Fruit fly (Drosophila melanogaster) whole organism, embryonic: ENCODE results near the gene Tps1.
A peak's percentile ranks its signal among the peaks of the same experiment; 100 is the strongest.

Experiments used
- Atf3 ChIP-seq: fragments of 200-800 bp; sonication (Bioruptor generic); optimal IDR thresholded peaks from 3 replicates; lab custom pipeline; 2016; ENCODE audit warnings: missing biosample characterization, missing genetic modification characterization
- BEAF-32 ChIP-seq: fragments of 200-800 bp; sonication (Bioruptor generic); optimal IDR thresholded peaks from 3 replicates; lab custom pipeline; 2017; ENCODE audit warnings: missing biosample characterization, missing genetic modification characterization, mild to moderate bottlenecking, moderate library complexity, missing genetic modification reagents
- CG12299 ChIP-seq: fragments of 200-800 bp; sonication (Bioruptor generic); optimal IDR thresholded peaks from 2 replicates; lab custom pipeline; 2018; ENCODE audit warnings: missing biosample characterization, mild to moderate bottlenecking, missing genetic modification characterization
- CG17186 ChIP-seq: fragments of 200-800 bp; sonication (Bioruptor generic); optimal IDR thresholded peaks from 3 replicates; lab custom pipeline; 2017; ENCODE audit warnings: missing biosample characterization, missing genetic modification reagents, missing genetic modification characterization
- CG2116 ChIP-seq: fragments of 200-800 bp; sonication (Bioruptor generic); optimal IDR thresholded peaks from 3 replicates; lab custom pipeline; 2018; ENCODE audit warnings: missing biosample characterization, mild to moderate bottlenecking, missing genetic modification characterization
- CG2712 ChIP-seq: fragments of 200-800 bp; optimal IDR thresholded peaks from 3 replicates; lab custom pipeline; 2019; ENCODE audit warnings: missing biosample characterization, mild to moderate bottlenecking, missing genetic modification characterization, moderate library complexity
- CG3281 ChIP-seq: fragments of 200-800 bp; sonication (Bioruptor generic); optimal IDR thresholded peaks from 3 replicates; lab custom pipeline; 2017; ENCODE audit warnings: missing biosample characterization, mild to moderate bottlenecking, missing genetic modification characterization
- CG34224 ChIP-seq: fragments of 200-800 bp; sonication (Bioruptor generic); IDR thresholded peaks from 3 replicates; pipeline ENCODE4 v1.3.6; 2022; ENCODE audit warnings: missing biosample characterization, missing genetic modification characterization; ENCODE audit not compliant: partially characterized antibody
- CG34422 ChIP-seq: fragments of 200-800 bp; sonication (Bioruptor generic); IDR thresholded peaks from 3 replicates; pipeline ENCODE4 v1.3.6; 2022; ENCODE audit warnings: missing biosample characterization, missing genetic modification characterization
- CG4328 ChIP-seq: fragments of 200-800 bp; sonication (Bioruptor generic); optimal IDR thresholded peaks from 3 replicates; lab custom pipeline; 2017; ENCODE audit warnings: missing biosample characterization, missing genetic modification reagents, missing genetic modification characterization
- CG4617 ChIP-seq: fragments of 200-800 bp; sonication (Bioruptor generic); optimal IDR thresholded peaks from 3 replicates; lab custom pipeline; 2016; ENCODE audit warnings: missing biosample characterization, missing genetic modification characterization, borderline replicate concordance
- CG6791 ChIP-seq: fragments of 200-800 bp; sonication (Bioruptor generic); IDR thresholded peaks from 3 replicates; pipeline ENCODE4 v1.3.6; 2022; ENCODE audit warnings: missing biosample characterization, missing genetic modification characterization; ENCODE audit not compliant: partially characterized antibody
- CG7928 ChIP-seq: fragments of 200-800 bp; sonication (Bioruptor generic); optimal IDR thresholded peaks from 2 replicates; lab custom pipeline; 2017; ENCODE audit warnings: missing biosample characterization, mild to moderate bottlenecking, missing genetic modification characterization
- CG7963 ChIP-seq: fragments of 200-800 bp; sonication (Bioruptor generic); IDR thresholded peaks from 3 replicates; pipeline ENCODE4 v1.3.6; 2022; ENCODE audit warnings: missing biosample characterization, missing genetic modification characterization; ENCODE audit not compliant: partially characterized antibody
- CG8089 ChIP-seq: fragments of 200-800 bp; sonication (Bioruptor generic); optimal IDR thresholded peaks from 3 replicates; lab custom pipeline; 2016; ENCODE audit warnings: missing biosample characterization, missing genetic modification characterization
- CG9932 ChIP-seq: fragments of 200-800 bp; sonication (Bioruptor generic); IDR thresholded peaks from 2 replicates; pipeline ENCODE4 v1.3.6; 2022; ENCODE audit warnings: missing biosample characterization, missing genetic modification characterization
- Deaf1 ChIP-seq: fragments of 200-800 bp; optimal IDR thresholded peaks from 3 replicates; lab custom pipeline; 2019; ENCODE audit warnings: missing biosample characterization, mild to moderate bottlenecking, missing genetic modification characterization, moderate library complexity
- Dip3 ChIP-seq: fragments of 200-800 bp; sonication (Bioruptor generic); optimal IDR thresholded peaks from 3 replicates; lab custom pipeline; 2016; ENCODE audit warnings: missing biosample characterization, missing genetic modification characterization
- Dll ChIP-seq: fragments of 200-800 bp; sonication (Bioruptor generic); IDR thresholded peaks from 4 replicates; pipeline ENCODE4 v1.3.6; 2022; ENCODE audit warnings: missing biosample characterization, missing genetic modification characterization; ENCODE audit not compliant: partially characterized antibody
- Doc3 ChIP-seq: fragments of 200-800 bp; sonication (Bioruptor generic); IDR thresholded peaks from 3 replicates; pipeline ENCODE4 v1.3.6; 2022; ENCODE audit warnings: missing biosample characterization, missing genetic modification characterization; ENCODE audit not compliant: partially characterized antibody
- Dp ChIP-seq: fragments of 200-800 bp; sonication (Bioruptor generic); optimal IDR thresholded peaks from 2 replicates; lab custom pipeline; 2018; ENCODE audit warnings: missing biosample characterization, mild to moderate bottlenecking, missing genetic modification characterization, moderate library complexity
- Ets97D ChIP-seq: fragments of 200-800 bp; sonication (Bioruptor generic); optimal IDR thresholded peaks from 3 replicates; lab custom pipeline; 2016; ENCODE audit warnings: missing biosample characterization, missing genetic modification characterization
- HLH4C ChIP-seq: fragments of 200-800 bp; sonication (Bioruptor generic); IDR thresholded peaks from 3 replicates; pipeline ENCODE4 v1.3.6; 2022; ENCODE audit warnings: missing biosample characterization, missing genetic modification characterization; ENCODE audit not compliant: partially characterized antibody
- HmgD ChIP-seq: fragments of 200-800 bp; sonication (Bioruptor generic); optimal IDR thresholded peaks from 3 replicates; lab custom pipeline; 2016; ENCODE audit warnings: missing biosample characterization, missing genetic modification characterization
- MBD-R2 ChIP-seq: fragments of 200-800 bp; sonication (Bioruptor generic); IDR thresholded peaks from 2 replicates; pipeline ENCODE4 v1.3.6; 2022; ENCODE audit warnings: missing biosample characterization, missing genetic modification characterization
- Mad ChIP-seq: fragments of 200-800 bp; sonication (Bioruptor generic); optimal IDR thresholded peaks from 2 replicates; lab custom pipeline; 2016; ENCODE audit warnings: missing biosample characterization, missing genetic modification characterization
- Myb ChIP-seq: fragments of 200-800 bp; sonication (Bioruptor generic); optimal IDR thresholded peaks from 2 replicates; lab custom pipeline; 2016; ENCODE audit warnings: missing biosample characterization, missing genetic modification characterization
- Oaz ChIP-seq: fragments of 200-800 bp; sonication (Bioruptor generic); IDR thresholded peaks from 2 replicates; pipeline ENCODE4 v1.3.6; 2022; ENCODE audit warnings: missing biosample characterization, missing genetic modification characterization
- Opbp ChIP-seq: fragments of 200-800 bp; sonication (Bioruptor generic); IDR thresholded peaks from 3 replicates; pipeline ENCODE4 v1.3.6; 2022; ENCODE audit warnings: missing biosample characterization, missing genetic modification characterization; ENCODE audit not compliant: partially characterized antibody
- Optix ChIP-seq: fragments of 200-800 bp; sonication (Bioruptor generic); IDR thresholded peaks from 3 replicates; pipeline ENCODE4 v1.3.6; 2022; ENCODE audit warnings: missing biosample characterization, missing genetic modification characterization
- Scr ChIP-seq: fragments of 200-800 bp; sonication (Bioruptor generic); IDR thresholded peaks from 2 replicates; pipeline ENCODE4 v1.3.6; 2022; ENCODE audit warnings: missing biosample characterization, missing genetic modification characterization; ENCODE audit not compliant: partially characterized antibody
- Sry-δ ChIP-seq: fragments of 200-800 bp; sonication (Bioruptor generic); optimal IDR thresholded peaks from 2 replicates; lab custom pipeline; 2016; ENCODE audit warnings: missing biosample characterization, missing genetic modification characterization
- ac ChIP-seq: fragments of 200-800 bp; sonication (Bioruptor generic); optimal IDR thresholded peaks from 3 replicates; lab custom pipeline; 2017; ENCODE audit warnings: missing biosample characterization, mild to moderate bottlenecking, missing genetic modification characterization
- amos ChIP-seq: fragments of 200-800 bp; sonication (Bioruptor generic); IDR thresholded peaks from 2 replicates; pipeline ENCODE4 v1.3.6; 2022; ENCODE audit warnings: missing biosample characterization, missing genetic modification characterization; ENCODE audit not compliant: partially characterized antibody
- cad ChIP-seq: fragments of >200 bp; optimal IDR thresholded peaks from 2 replicates; lab custom pipeline; 2017; ENCODE audit warnings: missing biosample characterization, missing genetic modification characterization
- ci ChIP-seq: fragments of 200-800 bp; sonication (Bioruptor generic); IDR thresholded peaks from 3 replicates; pipeline ENCODE4 v1.3.6; 2022; ENCODE audit warnings: missing biosample characterization, missing genetic modification characterization
- gsb-n ChIP-seq: fragments of 200-800 bp; sonication (Bioruptor generic); optimal IDR thresholded peaks from 3 replicates; lab custom pipeline; 2018; ENCODE audit warnings: missing biosample characterization, mild to moderate bottlenecking, missing genetic modification characterization
- hkb ChIP-seq, 2 experiments: fragments of 200-800 bp in 1 of 2; fragments of >200 bp in 1 of 2; sonication (Bioruptor generic) in 1 of 2; IDR thresholded peaks in 1 of 2; optimal IDR thresholded peaks in 1 of 2; 2 replicates each; pipeline versions ENCODE4 v1.3.6 to Lab custom; 2017 to 2022; ENCODE audit warnings: missing biosample characterization in 1 of 2, missing genetic modification characterization in 1 of 2
- nerfin-2 ChIP-seq: fragments of 200-800 bp; sonication (Bioruptor generic); IDR thresholded peaks from 2 replicates; pipeline ENCODE4 v1.3.6; 2022; ENCODE audit warnings: missing biosample characterization, missing genetic modification characterization; ENCODE audit not compliant: partially characterized antibody
- nmo ChIP-seq: fragments of 200-800 bp; sonication (Bioruptor generic); optimal IDR thresholded peaks from 2 replicates; lab custom pipeline; 2018; ENCODE audit warnings: missing biosample characterization, mild to moderate bottlenecking, missing genetic modification characterization, moderate library complexity
- peb ChIP-seq: fragments of 200-800 bp; sonication (Bioruptor generic); IDR thresholded peaks from 2 replicates; pipeline ENCODE4 v1.3.6; 2022; ENCODE audit warnings: missing biosample characterization, missing genetic modification characterization
- pzg ChIP-seq: fragments of 200-800 bp; sonication (Bioruptor generic); optimal IDR thresholded peaks from 3 replicates; lab custom pipeline; 2018; ENCODE audit warnings: missing biosample characterization, mild to moderate bottlenecking, missing genetic modification characterization, moderate library complexity
- sna ChIP-seq: fragments of 200-800 bp; sonication (Bioruptor generic); IDR thresholded peaks from 2 replicates; pipeline ENCODE4 v1.3.6; 2022; ENCODE audit warnings: missing biosample characterization, missing genetic modification characterization; ENCODE audit not compliant: partially characterized antibody
- stwl ChIP-seq: fragments of 200-800 bp; sonication (Bioruptor generic); optimal IDR thresholded peaks from 3 replicates; lab custom pipeline; 2018; ENCODE audit warnings: missing biosample characterization, mild to moderate bottlenecking, missing genetic modification characterization, moderate library complexity
- tna ChIP-seq: fragments of 200-800 bp; sonication (Bioruptor generic); IDR thresholded peaks from 2 replicates; pipeline ENCODE4 v1.3.6; 2022; ENCODE audit warnings: missing biosample characterization, missing genetic modification characterization; ENCODE audit not compliant: partially characterized antibody
- toy ChIP-seq: fragments of 200-800 bp; sonication (Bioruptor generic); IDR thresholded peaks from 2 replicates; pipeline ENCODE4 v1.3.6; 2022; ENCODE audit warnings: missing biosample characterization, missing genetic modification characterization
- unc-4 ChIP-seq: fragments of 200-800 bp; sonication (Bioruptor generic); IDR thresholded peaks from 2 replicates; pipeline ENCODE4 v1.3.6; 2022; ENCODE audit warnings: missing biosample characterization, missing genetic modification characterization; ENCODE audit not compliant: partially characterized antibody
- wek ChIP-seq: fragments of 200-800 bp; sonication (Bioruptor generic); optimal IDR thresholded peaks from 3 replicates; lab custom pipeline; 2018; ENCODE audit warnings: missing biosample characterization, mild to moderate bottlenecking, missing genetic modification characterization, moderate library complexity

Gene Tps1

dm6 chr2L:4382522-4382921 is 5.6 kb upstream of the Tps1 start, which contains the start of gene CG17612 (continued):
- TF ChIP-seq Dip3 (no peak), ci (GFP tag; lab: Robert Waterston, UW) (no peak), CG7963 (GFP tag; lab: Robert Waterston, UW) (peak; percentile 78), amos (GFP tag; lab: Robert Waterston, UW) (peak; percentile 56; the same call in 1 of the 2 replicates), CG7928 (GFP tag; lab: Kevin White, UChicago) (peak; percentile 91), tna (GFP tag; lab: Robert Waterston, UW) (peak; percentile 73; the same call in 1 of the 2 replicates), nmo (peak; percentile 7), BEAF-32 (GFP tag; lab: Kevin White, UChicago) (peak; percentile 47), HmgD (GFP tag; lab: Kevin White, UChicago) (no peak), CG2116 (GFP tag; lab: Kevin White, UChicago) (peak; percentile 92), HLH4C (GFP tag; lab: Robert Waterston, UW) (peak; percentile 89), Dp (peak; percentile 24), Optix (no peak), CG6791 (GFP tag; lab: Robert Waterston, UW) (peak; percentile 70), Sry-δ (peak; percentile 42), ac (GFP tag; lab: Kevin White, UChicago) (no peak), Opbp (peak; percentile 79; the same call in 2 of the 3 replicates), CG2712 (peak; percentile 10), Ets97D (GFP tag; lab: Kevin White, UChicago) (peak; percentile 21), MBD-R2 (GFP tag; lab: Robert Waterston, UW) (peak; percentile 92), Scr (GFP tag; lab: Robert Waterston, UW) (peak; percentile 67), sna (GFP tag; lab: Robert Waterston, UW) (peak; percentile 58), CG34422 (GFP tag; lab: Robert Waterston, UW) (peak; percentile 36; the same call in 1 of the 3 replicates), Doc3 (peak; percentile 50; the same call in 2 of the 3 replicates), CG4328 (no peak), gsb-n (no peak), cad (GFP tag; lab: Kevin White, UChicago) (peak; percentile 24), CG12299 (tag; lab: Kevin White, UChicago) (no peak), CG17186 (GFP tag; lab: Kevin White, UChicago) (peak; percentile 88), Deaf1 (tag; lab: Kevin White, UChicago) (no peak), unc-4 (GFP tag; lab: Robert Waterston, UW) (peak; percentile 62), pzg (GFP tag; lab: Kevin White, UChicago) (peak; percentile 45), peb (GFP tag; lab: Robert Waterston, UW) (no peak), CG9932 (GFP tag; lab: Robert Waterston, UW) (no peak), Oaz (GFP tag; lab: Robert Waterston, UW) (no peak), stwl (peak; percentile 89), CG8089 (no peak), Mad (no peak), CG4617 (GFP tag; lab: Kevin White, UChicago) (peak; percentile 50), CG3281 (GFP tag; lab: Kevin White, UChicago) (peak; percentile 61), toy (GFP tag; lab: Robert Waterston, UW) (no peak), Atf3 (GFP tag; lab: Kevin White, UChicago) (no peak), wek (peak; percentile 12), hkb (optimal IDR thresholded peaks at IDR 0.05; lab: Kevin White, UChicago) (no peak), hkb (GFP tag; IDR thresholded peaks at IDR 0.05; lab: Robert Waterston, UW) (0 out of 2 replicates have a peak, but pooled peaks have one; percentile 14), Myb (GFP tag; lab: Kevin White, UChicago) (peak; percentile 97), nerfin-2 (GFP tag; lab: Robert Waterston, UW) (peak; percentile 65; the same call in 1 of the 2 replicates), Dll (GFP tag; lab: Robert Waterston, UW) (peak; percentile 74; the same call in 3 of the 4 replicates), CG34224 (GFP tag; lab: Robert Waterston, UW) (peak; percentile 84)
